Fruit fly (Drosophila melanogaster) whole organism, embryonic: ENCODE measurements around the gene bon.

Source experiments
- ATbp ChIP-seq: fragments of 200-800 bp; sonication (Bioruptor generic); optimal IDR thresholded peaks from 2 replicates; lab custom pipeline; 2017; ENCODE audit warnings: missing biosample characterization, mild to moderate bottlenecking, missing genetic modification characterization, missing genetic modification reagents
- Abd-B ChIP-seq: fragments of 200-800 bp; sonication (Bioruptor generic); optimal IDR thresholded peaks from 2 replicates; lab custom pipeline; 2018; ENCODE audit warnings: missing biosample characterization, mild to moderate bottlenecking, missing genetic modification characterization, moderate library complexity
- CG10321 ChIP-seq: fragments of 200-800 bp; sonication (Bioruptor generic); IDR thresholded peaks from 2 replicates; pipeline ENCODE4 v1.3.6; 2022; ENCODE audit warnings: missing biosample characterization, missing genetic modification characterization
- CG10462 ChIP-seq: fragments of 200-800 bp; sonication (Bioruptor generic); optimal IDR thresholded peaks from 2 replicates; lab custom pipeline; 2016; ENCODE audit warnings: missing biosample characterization, missing genetic modification characterization
- CG10979 ChIP-seq: fragments of 200-800 bp; sonication (Bioruptor generic); optimal IDR thresholded peaks from 2 replicates; lab custom pipeline; 2018; ENCODE audit warnings: missing biosample characterization, mild to moderate bottlenecking, missing genetic modification characterization, moderate library complexity
- CG12391 ChIP-seq: fragments of 200-800 bp; sonication (Bioruptor generic); optimal IDR thresholded peaks from 3 replicates; lab custom pipeline; 2018; ENCODE audit warnings: missing biosample characterization, mild to moderate bottlenecking, missing genetic modification characterization, moderate library complexity
- CG15479 ChIP-seq: fragments of 200-800 bp; sonication (Bioruptor generic); optimal IDR thresholded peaks from 3 replicates; lab custom pipeline; 2019; ENCODE audit warnings: missing biosample characterization, mild to moderate bottlenecking, missing genetic modification characterization, moderate library complexity
- CG1602 ChIP-seq: fragments of 200-800 bp; sonication (Bioruptor generic); optimal IDR thresholded peaks from 3 replicates; lab custom pipeline; 2016; ENCODE audit warnings: missing biosample characterization, missing genetic modification characterization
- CG16813 ChIP-seq: fragments of 200-800 bp; sonication (Bioruptor generic); IDR thresholded peaks from 3 replicates; pipeline ENCODE4 v1.3.6; 2022; ENCODE audit warnings: missing biosample characterization, missing genetic modification characterization; ENCODE audit not compliant: partially characterized antibody
- CG17568 ChIP-seq: fragments of 200-800 bp; sonication (Bioruptor generic); optimal IDR thresholded peaks from 2 replicates; lab custom pipeline; 2018; ENCODE audit warnings: missing biosample characterization, mild to moderate bottlenecking, missing genetic modification characterization, moderate library complexity
- CG18262 ChIP-seq: fragments of 200-800 bp; optimal IDR thresholded peaks from 3 replicates; lab custom pipeline; 2019; ENCODE audit warnings: missing biosample characterization, mild to moderate bottlenecking, missing genetic modification characterization, moderate library complexity
- CG2889 ChIP-seq: fragments of 200-800 bp; sonication (Bioruptor generic); IDR thresholded peaks from 3 replicates; pipeline ENCODE4 v1.3.6; 2022; ENCODE audit warnings: missing biosample characterization, missing genetic modification characterization
- CG32772 ChIP-seq: fragments of 200-800 bp; sonication (Bioruptor generic); IDR thresholded peaks from 2 replicates; pipeline ENCODE4 v1.3.6; 2022; ENCODE audit warnings: missing biosample characterization, missing genetic modification characterization
- CG34376 ChIP-seq: fragments of 200-800 bp; sonication (Bioruptor generic); optimal IDR thresholded peaks from 2 replicates; lab custom pipeline; 2018; ENCODE audit warnings: missing biosample characterization, mild to moderate bottlenecking, missing genetic modification characterization
- CG4404 ChIP-seq: fragments of 200-800 bp; sonication (Bioruptor generic); IDR thresholded peaks from 2 replicates; pipeline ENCODE4 v1.3.6; 2022; ENCODE audit warnings: missing biosample characterization, missing genetic modification characterization
- CG6175 ChIP-seq: fragments of 200-800 bp; sonication (Bioruptor generic); IDR thresholded peaks from 3 replicates; pipeline ENCODE4 v1.3.6; 2022; ENCODE audit warnings: missing biosample characterization, missing genetic modification characterization
- CG6654 ChIP-seq: fragments of 200-800 bp; sonication (Bioruptor generic); optimal IDR thresholded peaks from 2 replicates; lab custom pipeline; 2017; ENCODE audit warnings: missing biosample characterization, mild to moderate bottlenecking, missing genetic modification characterization
- CG7963 ChIP-seq: fragments of 200-800 bp; sonication (Bioruptor generic); IDR thresholded peaks from 3 replicates; pipeline ENCODE4 v1.3.6; 2022; ENCODE audit warnings: missing biosample characterization, missing genetic modification characterization; ENCODE audit not compliant: partially characterized antibody
- CrebB ChIP-seq: fragments of 200-800 bp; sonication (Bioruptor generic); optimal IDR thresholded peaks from 3 replicates; lab custom pipeline; 2018; ENCODE audit warnings: missing biosample characterization, mild to moderate bottlenecking, missing genetic modification characterization
- D19A ChIP-seq: fragments of 200-800 bp; optimal IDR thresholded peaks from 3 replicates; lab custom pipeline; 2019; ENCODE audit warnings: missing biosample characterization, mild to moderate bottlenecking, missing genetic modification characterization, moderate library complexity
- Ets65A ChIP-seq: fragments of 200-800 bp; sonication (Bioruptor generic); peaks from one replicate; lab custom pipeline; 2016; ENCODE audit warnings: missing biosample characterization, missing genetic modification characterization
- HHEX ChIP-seq: fragments of 200-800 bp; sonication (Bioruptor generic); optimal IDR thresholded peaks from 3 replicates; lab custom pipeline; 2017; ENCODE audit warnings: missing biosample characterization, mild to moderate bottlenecking, missing genetic modification characterization, missing genetic modification reagents
- HLH54F ChIP-seq: fragments of 200-800 bp; sonication (Bioruptor generic); optimal IDR thresholded peaks from 3 replicates; lab custom pipeline; 2016; ENCODE audit warnings: missing biosample characterization, missing genetic modification characterization
- Hmr ChIP-seq: fragments of 200-800 bp; sonication (Bioruptor generic); optimal IDR thresholded peaks from 3 replicates; lab custom pipeline; 2017; ENCODE audit warnings: mild to moderate bottlenecking, missing biosample characterization, missing genetic modification reagents, missing genetic modification characterization
- Lim3 ChIP-seq: fragments of 200-800 bp; sonication (Bioruptor generic); IDR thresholded peaks from 2 replicates; pipeline ENCODE4 v1.3.6; 2022; ENCODE audit warnings: missing biosample characterization, missing genetic modification characterization
- MTF-1 ChIP-seq: fragments of 200-800 bp; sonication (Bioruptor generic); optimal IDR thresholded peaks from 2 replicates; lab custom pipeline; 2018; ENCODE audit warnings: missing biosample characterization, mild to moderate bottlenecking, missing genetic modification characterization, borderline replicate concordance
- Mrtf ChIP-seq: fragments of 200-800 bp; sonication (Bioruptor generic); IDR thresholded peaks from 3 replicates; pipeline ENCODE4 v1.3.6; 2022; ENCODE audit warnings: missing biosample characterization, missing genetic modification characterization
- NK7.1 ChIP-seq: fragments of 200-800 bp; sonication (Bioruptor generic); optimal IDR thresholded peaks from 3 replicates; lab custom pipeline; 2016; ENCODE audit warnings: missing biosample characterization, missing genetic modification characterization
- Nf-YC ChIP-seq: fragments of 200-800 bp; optimal IDR thresholded peaks from 3 replicates; lab custom pipeline; 2019; ENCODE audit warnings: missing biosample characterization, mild to moderate bottlenecking, missing genetic modification characterization, moderate library complexity
- Scr ChIP-seq: fragments of 200-800 bp; sonication (Bioruptor generic); IDR thresholded peaks from 2 replicates; pipeline ENCODE4 v1.3.6; 2022; ENCODE audit warnings: missing biosample characterization, missing genetic modification characterization; ENCODE audit not compliant: partially characterized antibody
- Taf1 ChIP-seq: fragments of 200-800 bp; sonication (Bioruptor generic); IDR thresholded peaks from 2 replicates; pipeline ENCODE4 v1.3.6; 2022; ENCODE audit warnings: missing biosample characterization, missing genetic modification characterization
- Tbp ChIP-seq: fragments of >200 bp; optimal IDR thresholded peaks from 2 replicates; lab custom pipeline; 2018; ENCODE audit warnings: missing biosample characterization, missing genetic modification characterization
- ab ChIP-seq: fragments of 200-800 bp; sonication (Bioruptor generic); optimal IDR thresholded peaks from 2 replicates; lab custom pipeline; 2016; ENCODE audit warnings: missing biosample characterization, missing genetic modification characterization
- ac ChIP-seq: fragments of 200-800 bp; sonication (Bioruptor generic); optimal IDR thresholded peaks from 3 replicates; lab custom pipeline; 2017; ENCODE audit warnings: missing biosample characterization, mild to moderate bottlenecking, missing genetic modification characterization
- aop ChIP-seq: fragments of 200-800 bp; sonication (Bioruptor generic); IDR thresholded peaks from 2 replicates; pipeline ENCODE4 v1.3.6; 2022; ENCODE audit warnings: missing biosample characterization, missing genetic modification characterization
- ash1 ChIP-seq: fragments of 200-800 bp; sonication (Bioruptor generic); optimal IDR thresholded peaks from 2 replicates; lab custom pipeline; 2018; ENCODE audit warnings: missing biosample characterization, mild to moderate bottlenecking, missing genetic modification characterization
- ato ChIP-seq: fragments of 200-800 bp; sonication (Bioruptor generic); IDR thresholded peaks from 2 replicates; pipeline ENCODE4 v1.3.6; 2022; ENCODE audit warnings: missing biosample characterization, missing genetic modification characterization; ENCODE audit not compliant: partially characterized antibody
- btn ChIP-seq: fragments of 200-800 bp; sonication (Bioruptor generic); optimal IDR thresholded peaks from 2 replicates; lab custom pipeline; 2016; ENCODE audit warnings: missing biosample characterization, missing genetic modification characterization
- cwo ChIP-seq: fragments of 200-800 bp; sonication (Bioruptor generic); optimal IDR thresholded peaks from 3 replicates; lab custom pipeline; 2017; ENCODE audit warnings: missing biosample characterization, missing genetic modification characterization, mild to moderate bottlenecking, moderate library complexity, missing genetic modification reagents
- dati ChIP-seq: fragments of 200-800 bp; sonication (Bioruptor generic); IDR thresholded peaks from 2 replicates; pipeline ENCODE4 v1.3.6; 2022; ENCODE audit warnings: missing biosample characterization, missing genetic modification characterization
- ind ChIP-seq: fragments of 200-800 bp; sonication (Bioruptor generic); optimal IDR thresholded peaks from 3 replicates; lab custom pipeline; 2016; ENCODE audit warnings: missing biosample characterization, missing genetic modification characterization
- p53 ChIP-seq: fragments of 200-800 bp; sonication (Bioruptor generic); optimal IDR thresholded peaks from 2 replicates; lab custom pipeline; 2016; ENCODE audit warnings: missing biosample characterization, missing genetic modification characterization
- pb ChIP-seq: fragments of 200-800 bp; sonication (Bioruptor generic); optimal IDR thresholded peaks from 3 replicates; lab custom pipeline; 2016; ENCODE audit warnings: missing biosample characterization, missing genetic modification characterization
- phol ChIP-seq: fragments of 200-800 bp; sonication (Bioruptor generic); optimal IDR thresholded peaks from 3 replicates; lab custom pipeline; 2018; ENCODE audit warnings: missing biosample characterization, mild to moderate bottlenecking, missing genetic modification characterization, moderate library complexity
- sr ChIP-seq: fragments of 200-800 bp; sonication (Bioruptor generic); IDR thresholded peaks from 3 replicates; pipeline ENCODE4 v1.3.6; 2022; ENCODE audit warnings: missing biosample characterization, missing genetic modification characterization
- tx ChIP-seq: fragments of 200-800 bp; sonication (Bioruptor generic); optimal IDR thresholded peaks from 2 replicates; lab custom pipeline; 2016; ENCODE audit warnings: missing biosample characterization, missing genetic modification characterization
- wdn ChIP-seq: fragments of 200-800 bp; sonication (Bioruptor generic); IDR thresholded peaks from 2 replicates; pipeline ENCODE4 v1.3.6; 2022; ENCODE audit warnings: missing biosample characterization, missing genetic modification characterization
- wor ChIP-seq: fragments of 200-800 bp; sonication (Bioruptor generic); IDR thresholded peaks from 2 replicates; pipeline ENCODE4 v1.3.6; 2022; ENCODE audit warnings: missing biosample characterization, missing genetic modification characterization
- yki ChIP-seq: fragments of >200 bp; optimal IDR thresholded peaks from 3 replicates; lab custom pipeline; 2018

The bon gene

DNA sequence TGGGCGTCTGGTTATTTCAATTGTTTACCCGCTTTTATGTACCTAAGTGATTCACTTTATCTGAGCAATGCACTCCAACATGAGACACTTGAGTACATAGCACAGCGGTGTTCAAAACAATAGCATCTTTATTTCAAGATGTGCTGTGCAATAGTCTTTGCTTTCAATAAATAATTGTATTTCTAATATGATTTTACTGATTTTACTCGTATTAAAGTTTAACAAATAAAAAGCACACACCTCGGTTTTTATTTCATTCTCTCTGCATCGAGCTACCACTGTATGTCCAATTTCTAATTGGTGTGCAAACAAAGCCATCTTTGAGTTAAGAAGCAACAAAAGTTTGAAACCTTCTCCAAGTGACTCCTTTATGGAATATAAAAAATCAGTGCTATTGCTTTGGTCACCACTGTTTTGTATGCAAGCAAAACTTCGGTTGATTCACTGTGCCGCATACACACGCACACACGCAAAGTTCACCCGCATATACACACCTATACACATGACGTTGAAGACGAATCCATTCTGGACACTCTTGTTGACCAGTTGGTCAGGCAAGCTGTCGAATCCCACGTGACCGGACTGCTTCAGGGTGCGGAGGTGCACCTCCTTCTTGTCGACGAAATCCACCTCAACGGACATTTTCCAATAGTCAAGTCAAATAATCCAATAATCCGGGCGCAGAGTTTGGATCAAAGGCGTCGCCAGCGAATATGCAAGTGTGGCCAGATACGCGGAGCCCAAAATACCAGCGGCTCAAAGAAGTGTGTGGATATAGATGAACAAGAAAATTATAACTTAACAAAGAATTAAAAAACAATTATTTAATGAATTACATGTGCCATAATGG lies 5.1 kb upstream of the bon start, which contains the start of gene Septin2 (continued):
- TF ChIP-seq CG7963 (GFP tag; lab: Robert Waterston, UW) (peak; percentile 21; the same call in 1 of the 3 replicates), CG6654 (GFP tag; lab: Kevin White, UChicago) (peak; percentile 69), Tbp (GFP tag; lab: Kevin White, UChicago) (no peak), CG16813 (GFP tag; lab: Robert Waterston, UW) (0 out of 3 replicates have a peak, but pooled peaks have one; percentile 6), wdn (GFP tag; lab: Robert Waterston, UW) (no peak), CG4404 (GFP tag; lab: Robert Waterston, UW) (peak; percentile 38), ab (GFP tag; lab: Kevin White, UChicago) (no peak), ash1 (GFP tag; lab: Kevin White, UChicago) (no peak), yki (lab: Kevin White, UChicago) (no peak), CG34376 (GFP tag; lab: Kevin White, UChicago) (no peak), dati (GFP tag; lab: Robert Waterston, UW) (no peak), HHEX (GFP tag; lab: Kevin White, UChicago) (peak; percentile 84), Lim3 (GFP tag; lab: Robert Waterston, UW) (no peak), CG12391 (tag; lab: Kevin White, UChicago) (peak; percentile 76), Scr (GFP tag; lab: Robert Waterston, UW) (no peak), pb (GFP tag; lab: Kevin White, UChicago) (no peak), NK7.1 (GFP tag; lab: Kevin White, UChicago) (peak; percentile 41), Mrtf (GFP tag; lab: Robert Waterston, UW) (no peak; the same call in 2 of the 3 replicates), D19A (tag; lab: Kevin White, UChicago) (peak; percentile 83), wor (GFP tag; lab: Robert Waterston, UW) (peak; percentile 61), MTF-1 (GFP tag; lab: Kevin White, UChicago) (peak; percentile 65), Abd-B (no peak), CrebB (tag; lab: Kevin White, UChicago) (no peak), ATbp (GFP tag; lab: Kevin White, UChicago) (peak; percentile 86), CG10979 (tag; lab: Kevin White, UChicago) (peak; percentile 89), CG10321 (GFP tag; lab: Robert Waterston, UW) (peak; percentile 47; the same call in 1 of the 2 replicates), Ets65A (GFP tag; lab: Kevin White, UChicago) (no peak), HLH54F (peak; percentile 50), tx (GFP tag; lab: Kevin White, UChicago) (peak; percentile 47), p53 (GFP tag; lab: Kevin White, UChicago) (no peak), Nf-YC (tag; lab: Kevin White, UChicago) (peak; percentile 35), CG6175 (GFP tag; lab: Robert Waterston, UW) (no peak), CG1602 (GFP tag; lab: Kevin White, UChicago) (peak; percentile 73), CG10462 (GFP tag; lab: Kevin White, UChicago) (peak; percentile 78), ato (GFP tag; lab: Robert Waterston, UW) (no peak), ind (GFP tag; lab: Kevin White, UChicago) (peak; percentile 69), btn (peak; percentile 56), CG2889 (GFP tag; lab: Robert Waterston, UW) (0 out of 3 replicates have a peak, but pooled peaks have one; percentile 31), aop (GFP tag; lab: Robert Waterston, UW) (no peak), CG15479 (GFP tag; lab: Kevin White, UChicago) (no peak), sr (GFP tag; lab: Robert Waterston, UW) (0 out of 3 replicates have a peak, but pooled peaks have one; percentile 18), phol (tag; lab: Kevin White, UChicago) (peak; percentile 86), CG18262 (peak; percentile 91), Taf1 (GFP tag; lab: Robert Waterston, UW) (no peak), CG32772 (GFP tag; lab: Robert Waterston, UW) (peak; percentile 68), cwo (GFP tag; lab: Kevin White, UChicago) (peak; percentile 73), CG17568 (GFP tag; lab: Kevin White, UChicago) (peak; percentile 77), ac (GFP tag; lab: Kevin White, UChicago) (peak; percentile 46), Hmr (GFP tag; lab: Kevin White, UChicago) (peak; percentile 68)
